Fruit fly (Drosophila melanogaster): ENCODE results near the gene CG31642.

Gene CG31642

dm6 chr2L:6098479-6099269 is 19.6 kb upstream of the CG31642 start, which contains the start of gene CG9175 (continued):
- no peak for TF ChIP-seq hkb (optimal IDR thresholded peaks at IDR 0.05)
- TF ChIP-seq hkb (GFP tag; IDR thresholded peaks at IDR 0.05), result no peak
- no peak for TF ChIP-seq Hr78 (GFP tag; optimal IDR thresholded peaks at IDR 0.05)
- TF ChIP-seq CG12299 (tag; optimal IDR thresholded peaks at IDR 0.05), result no peak
- TF ChIP-seq Sox102F (GFP tag; optimal IDR thresholded peaks at IDR 0.05), result no peak
- TF ChIP-seq amos (GFP tag; IDR thresholded peaks at IDR 0.05; ENCODE audit: partially characterized antibody), result peak; percentile 98
- peak; percentile 5 for TF ChIP-seq CG11398 (GFP tag; optimal IDR thresholded peaks at IDR 0.05)
- peak; percentile 55; the same call in 1 of the 2 replicates for TF ChIP-seq E2f2 (GFP tag; IDR thresholded peaks at IDR 0.05)
- no peak for TF ChIP-seq sima (GFP tag; optimal IDR thresholded peaks at IDR 0.05)
- TF ChIP-seq CG4854 (GFP tag; optimal IDR thresholded peaks at IDR 0.05), result peak; percentile 14
- TF ChIP-seq CG7987 (GFP tag; optimal IDR thresholded peaks at IDR 0.05), result no peak
- TF ChIP-seq Hey (tag; optimal IDR thresholded peaks at IDR 0.05), result no peak
- TF ChIP-seq vfl (GFP tag; optimal IDR thresholded peaks at IDR 0.05), result peak; percentile 6
- TF ChIP-seq CG33557 (GFP tag; optimal IDR thresholded peaks at IDR 0.05), result no peak
- TF ChIP-seq CG1832 (GFP tag; optimal IDR thresholded peaks at IDR 0.05), result no peak
- TF ChIP-seq CG4730 (GFP tag; IDR thresholded peaks at IDR 0.05), result no peak
- TF ChIP-seq CG7963 (GFP tag; IDR thresholded peaks at IDR 0.05; ENCODE audit: partially characterized antibody), result peak; percentile 93
- no peak for TF ChIP-seq CG15011 (GFP tag; optimal IDR thresholded peaks at IDR 0.05)
- TF ChIP-seq NK7.1 (GFP tag; optimal IDR thresholded peaks at IDR 0.05), result no peak
- TF ChIP-seq p53 (GFP tag; optimal IDR thresholded peaks at IDR 0.05), result peak; percentile 44
- TF ChIP-seq CG7372 (GFP tag; IDR thresholded peaks at IDR 0.05), result no peak; the same call in 1 of the 2 replicates
- TF ChIP-seq peb (GFP tag; IDR thresholded peaks at IDR 0.05), result no peak
- peak; percentile 34 for TF ChIP-seq exex (tag; optimal IDR thresholded peaks at IDR 0.05)
- TF ChIP-seq CG2875 (GFP tag; optimal IDR thresholded peaks at IDR 0.05), result no peak
- peak; percentile 22 for TF ChIP-seq CG18262 (tag; optimal IDR thresholded peaks at IDR 0.05)
- TF ChIP-seq CG12155 (GFP tag; optimal IDR thresholded peaks at IDR 0.05), result peak; percentile 33
- no peak for TF ChIP-seq Nf-YA (GFP tag; IDR thresholded peaks at IDR 0.05)
- TF ChIP-seq ems (GFP tag; optimal IDR thresholded peaks at IDR 0.05), result no peak
- peak; percentile 69 for TF ChIP-seq pho (GFP tag; optimal IDR thresholded peaks at IDR 0.05)
- no peak for TF ChIP-seq CG17612 (GFP tag; IDR thresholded peaks at IDR 0.05)
- TF ChIP-seq Antp (GFP tag; optimal IDR thresholded peaks at IDR 0.05), result peak; percentile 39
- TF ChIP-seq CG17186 (GFP tag; optimal IDR thresholded peaks at IDR 0.05), result peak; percentile 85
- TF ChIP-seq B-H2 (GFP tag; optimal IDR thresholded peaks at IDR 0.05), result peak; percentile 65
- TF ChIP-seq eyg (GFP tag; optimal IDR thresholded peaks at IDR 0.05), result no peak
- TF ChIP-seq CG14860 (GFP tag; IDR thresholded peaks at IDR 0.05; ENCODE audit: partially characterized antibody), result peak; percentile 87
- TF ChIP-seq CG2202 (tag; optimal IDR thresholded peaks at IDR 0.05), result no peak
- peak; percentile 100 for TF ChIP-seq pzg (GFP tag; optimal IDR thresholded peaks at IDR 0.05)
- peak; percentile 83 for TF ChIP-seq CG8290 (GFP tag; optimal IDR thresholded peaks at IDR 0.05)
- TF ChIP-seq CG8290 (tag; optimal IDR thresholded peaks at IDR 0.05), result peak; percentile 53 to 95
- peak; percentile 99 for TF ChIP-seq CG34224 (GFP tag; IDR thresholded peaks at IDR 0.05; ENCODE audit: partially characterized antibody)
- no peak for TF ChIP-seq CG31388 (GFP tag; optimal IDR thresholded peaks at IDR 0.05)
- no peak for TF ChIP-seq toy (GFP tag; IDR thresholded peaks at IDR 0.05)
- TF ChIP-seq ash1 (GFP tag; optimal IDR thresholded peaks at IDR 0.05), result peak; percentile 28
- TF ChIP-seq ato (GFP tag; IDR thresholded peaks at IDR 0.05; ENCODE audit: partially characterized antibody), result peak; percentile 95
- TF ChIP-seq CHES-1-like (GFP tag; optimal IDR thresholded peaks at IDR 0.05), result peak; percentile 89
- TF ChIP-seq cas (GFP tag; IDR thresholded peaks at IDR 0.05), result peak; percentile 58; the same call in 1 of the 2 replicates
- TF ChIP-seq CrebB (tag; optimal IDR thresholded peaks at IDR 0.05), result peak; percentile 42
- peak; percentile 7 for TF ChIP-seq pb (GFP tag; optimal IDR thresholded peaks at IDR 0.05)
- TF ChIP-seq zfh1 (GFP tag; IDR thresholded peaks at IDR 0.05), result peak; percentile 4; the same call in 1 of the 3 replicates
- TF ChIP-seq twi (tag; optimal IDR thresholded peaks at IDR 0.05), result no peak

Data from whole organism, embryonic.